Worm (Caenorhabditis elegans) whole organism, L4/young adult: ENCODE measurements around the gene F59D12.2.

ENCODE experiments used
- W03F9.2 ChIP-seq: fragments of 150-350 bp; optimal IDR thresholded peaks from 2 replicates; lab custom pipeline; 2014; ENCODE audit warnings: missing biosample characterization, missing genetic modification characterization
- dao-5 ChIP-seq: sonication (generic microtip); optimal IDR thresholded peaks from 2 replicates; lab custom pipeline; 2016; ENCODE audit warnings: missing genotype, missing genetic modification characterization, moderate library complexity, missing compliant biosample characterization
- him-1 ChIP-seq: sonication (generic microtip); optimal IDR thresholded peaks from 2 replicates; lab custom pipeline; 2016; ENCODE audit warnings: missing genotype, missing genetic modification reagents, missing genetic modification characterization, missing compliant biosample characterization

DNA sequence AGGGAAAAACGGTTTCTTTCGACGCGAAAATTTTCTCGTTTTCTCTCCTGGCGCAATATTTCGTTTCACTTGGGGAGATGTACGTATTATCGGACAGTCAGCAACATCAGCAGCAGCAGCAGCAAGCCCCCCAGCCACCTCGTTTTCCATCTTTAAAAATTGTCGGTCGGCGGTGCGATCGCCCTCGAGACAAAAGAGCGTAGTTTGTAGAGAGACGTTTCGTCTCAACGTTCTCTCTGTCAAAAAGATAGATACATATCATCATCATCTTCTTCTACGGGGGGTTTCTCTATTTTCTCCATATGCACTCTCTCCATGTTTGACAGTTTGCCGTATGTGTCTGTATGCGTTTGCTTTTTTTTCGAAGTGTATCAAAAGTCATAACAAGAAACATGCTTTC, 34.1 kb upstream of the F59D12.2 start:
- no peak for TF ChIP-seq dao-5 (tag; lab: Kevin White, UChicago)
- TF ChIP-seq him-1 (tag; lab: Kevin White, UChicago) = no peak
- no peak for TF ChIP-seq W03F9.2 (tag; lab: Kevin White, UChicago)
